Worm (Caenorhabditis elegans): Measurements from ENCODE around the gene K02E7.10.

The K02E7.10 gene

DNA sequence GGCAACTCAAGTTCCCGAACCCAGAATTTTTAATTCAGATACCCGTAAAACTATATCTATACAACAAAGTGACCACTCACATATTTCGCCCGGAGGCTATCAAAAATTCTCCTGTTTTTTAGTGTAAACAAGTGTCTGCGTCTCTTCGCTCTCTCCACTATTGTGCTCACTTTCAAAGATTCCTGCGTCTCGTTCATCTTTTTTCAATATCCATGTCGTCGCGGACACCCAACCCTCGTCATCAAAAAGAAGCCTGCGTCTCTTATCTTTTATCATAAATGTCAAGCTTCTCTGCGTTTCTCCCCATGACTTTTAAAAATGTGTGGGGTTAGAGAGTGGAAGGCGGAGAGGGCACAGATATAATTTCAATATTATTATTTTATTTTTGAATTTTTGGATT, 18.1 kb upstream of the K02E7.10 start (continued):
- peak in 1 of 3 experiments; percentile 35 for TF ChIP-seq dpl-1 (GFP tag; optimal IDR thresholded peaks at IDR 0.05)
- peak in 1 of 2 experiments; percentile 44 for TF ChIP-seq lin-35 (GFP tag; optimal IDR thresholded peaks at IDR 0.05)
- no peak for TF ChIP-seq tlp-1 (tag; optimal IDR thresholded peaks at IDR 0.05)
- peak; percentile 60 for TF ChIP-seq nhr-19 (GFP tag; conservative IDR thresholded peaks at IDR 0.05)
- peak; percentile 40 for TF ChIP-seq fos-1 (tag; optimal IDR thresholded peaks at IDR 0.05)
- TF ChIP-seq vab-15 (tag; optimal IDR thresholded peaks at IDR 0.05), result no peak
- TF ChIP-seq nhr-71 (tag; optimal IDR thresholded peaks at IDR 0.05), result peak; percentile 88
- TF ChIP-seq nhr-85 (tag), result no peak
- TF ChIP-seq pax-3 (tag; optimal IDR thresholded peaks at IDR 0.05), result no peak
- no peak for TF ChIP-seq F16B12.6 (tag; optimal IDR thresholded peaks at IDR 0.05)
- TF ChIP-seq mdl-1 (tag; optimal IDR thresholded peaks at IDR 0.05), result peak in 1 of 2 experiments; percentile 43
- peak; percentile 69 for TF ChIP-seq snu-23 (GFP tag; optimal IDR thresholded peaks at IDR 0.05)
- no peak for TF ChIP-seq Y116A8C.19 (tag; optimal IDR thresholded peaks at IDR 0.05; ENCODE audit: borderline replicate concordance)
- TF ChIP-seq nhr-237 (tag; optimal IDR thresholded peaks at IDR 0.05), result no peak
- TF ChIP-seq pag-3 (tag; optimal IDR thresholded peaks at IDR 0.05; ENCODE audit: borderline replicate concordance, insufficient read depth), result no peak
- TF ChIP-seq nhr-11 (tag; optimal IDR thresholded peaks at IDR 0.05), result peak; percentile 61
- peak; percentile 26 for TF ChIP-seq lin-39 (tag; optimal IDR thresholded peaks at IDR 0.05)
- no peak for TF ChIP-seq hlh-17 (GFP tag; optimal IDR thresholded peaks at IDR 0.05; ENCODE audit: borderline replicate concordance)
- no peak for TF ChIP-seq nhr-28 (tag; optimal IDR thresholded peaks at IDR 0.05)
- TF ChIP-seq egl-13 (tag; optimal IDR thresholded peaks at IDR 0.05), result peak; percentile 16
- peak; percentile 82 for TF ChIP-seq skn-1 (tag; optimal IDR thresholded peaks at IDR 0.05)
- TF ChIP-seq hpl-2 (GFP tag; optimal IDR thresholded peaks at IDR 0.05), result no peak
- TF ChIP-seq lin-13 (GFP tag; optimal IDR thresholded peaks at IDR 0.05), result peak; percentile 47
- no peak for TF ChIP-seq unc-62 (GFP tag; optimal IDR thresholded peaks at IDR 0.05)
- TF ChIP-seq ceh-8 (GFP tag; optimal IDR thresholded peaks at IDR 0.05), result no peak
- TF ChIP-seq elt-3 (tag; optimal IDR thresholded peaks at IDR 0.05), result peak in 1 of 6 experiments; percentile 43
- TF ChIP-seq snpc-4 (tag; optimal IDR thresholded peaks at IDR 0.05), result peak; percentile 8
- no peak for TF ChIP-seq ceh-63 (GFP tag; optimal IDR thresholded peaks at IDR 0.05)
- TF ChIP-seq lin-15B (tag; optimal IDR thresholded peaks at IDR 0.05), result no peak
- peak; percentile 40 to 62 (median 45) for TF ChIP-seq ceh-82 (tag; optimal IDR thresholded peaks at IDR 0.05)
- no peak for TF ChIP-seq ces-1 (GFP tag; optimal IDR thresholded peaks at IDR 0.05)
- TF ChIP-seq nhr-84 (tag; optimal IDR thresholded peaks at IDR 0.05), result no peak
- TF ChIP-seq swsn-7 (tag; optimal IDR thresholded peaks at IDR 0.05), result peak; percentile 62
- no peak for TF ChIP-seq nhr-76 (tag; optimal IDR thresholded peaks at IDR 0.05)
- no peak for TF ChIP-seq ztf-4 (tag; optimal IDR thresholded peaks at IDR 0.05)
- no peak for TF ChIP-seq unc-98 (GFP tag; IDR thresholded peaks at IDR 0.05)
- peak; percentile 76 for TF ChIP-seq dsc-1 (tag; optimal IDR thresholded peaks at IDR 0.05)
- TF ChIP-seq nhr-77 (tag; optimal IDR thresholded peaks at IDR 0.05), result no peak
- TF ChIP-seq nhr-47 (tag; optimal IDR thresholded peaks at IDR 0.05), result peak; percentile 65
- TF ChIP-seq pqm-1 (tag; optimal IDR thresholded peaks at IDR 0.05), result no peak
- TF ChIP-seq elt-2 (tag; optimal IDR thresholded peaks at IDR 0.05), result no peak
- no peak for TF ChIP-seq sox-4 (tag; optimal IDR thresholded peaks at IDR 0.05)
- TF ChIP-seq alr-1 (tag; optimal IDR thresholded peaks at IDR 0.05; ENCODE audit: borderline replicate concordance), result no peak

ce11 chrII:1082859-1083258, 16.1 kb upstream of the K02E7.10 start, which contains the start of gene K02E7.1:
K02E7.1 (plus strand) TSS chrII:1083159.
- TF ChIP-seq nhr-77 (tag; optimal IDR thresholded peaks at IDR 0.05), result no peak
- no peak for TF ChIP-seq sup-37 (GFP tag; optimal IDR thresholded peaks at IDR 0.05)
- TF ChIP-seq elt-2 (tag; optimal IDR thresholded peaks at IDR 0.05), result no peak
- TF ChIP-seq fkh-8 (tag; optimal IDR thresholded peaks at IDR 0.05), result no peak
- no peak for TF ChIP-seq mep-1 (tag; optimal IDR thresholded peaks at IDR 0.05)
- no peak for TF ChIP-seq sptf-1 (tag; optimal IDR thresholded peaks at IDR 0.05)
- no peak for TF ChIP-seq egl-27 (tag; optimal IDR thresholded peaks at IDR 0.05)
- TF ChIP-seq C34B4.2 (tag; optimal IDR thresholded peaks at IDR 0.05), result no peak
- TF ChIP-seq sox-4 (tag; optimal IDR thresholded peaks at IDR 0.05), result no peak
- no peak for TF ChIP-seq nhr-85 (tag)
- no peak for TF ChIP-seq fkh-4 (tag; optimal IDR thresholded peaks at IDR 0.05; ENCODE audit: borderline replicate concordance)
- no peak for TF ChIP-seq swsn-7 (tag; optimal IDR thresholded peaks at IDR 0.05)
- no peak for TF ChIP-seq lin-13 (GFP tag; optimal IDR thresholded peaks at IDR 0.05)
- no peak for TF ChIP-seq zag-1 (tag; optimal IDR thresholded peaks at IDR 0.05)
- TF ChIP-seq nhr-90 (tag; optimal IDR thresholded peaks at IDR 0.05; ENCODE audit: poor library complexity), result no peak
- no peak for TF ChIP-seq alr-1 (tag; optimal IDR thresholded peaks at IDR 0.05; ENCODE audit: borderline replicate concordance)
- no peak for TF ChIP-seq irx-1 (tag; optimal IDR thresholded peaks at IDR 0.05)
- TF ChIP-seq ces-1 (GFP tag; optimal IDR thresholded peaks at IDR 0.05), result no peak

Measured in whole organism, L1 larva.